Worm (Caenorhabditis elegans): ENCODE data around the gene F10E7.11.

DNA sequence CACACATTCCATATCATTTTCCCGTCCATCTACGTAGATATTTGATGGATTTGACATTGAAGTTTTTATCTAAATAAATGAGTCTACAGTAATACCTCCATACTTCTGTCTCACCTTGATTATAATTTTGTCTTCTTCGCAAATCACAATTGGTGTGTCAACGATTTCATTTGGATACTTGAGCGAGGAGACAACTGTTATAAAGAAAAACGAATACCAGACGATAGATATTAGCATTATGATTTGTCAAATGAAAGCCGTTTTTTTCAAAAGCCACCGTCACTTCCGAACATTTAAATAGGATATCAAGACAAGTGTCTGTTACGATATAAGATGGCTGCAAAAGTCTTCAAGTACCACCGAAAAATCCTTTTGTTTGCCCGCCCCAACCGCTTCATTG is 7.1 kb downstream of the F10E7.11 start, which contains the start of gene cutl-5:
- TF ChIP-seq flt-1 (GFP tag; IDR thresholded peaks at IDR 0.05) (no peak), ceh-13 (GFP tag; optimal IDR thresholded peaks at IDR 0.05) (no peak), ama-1 (optimal IDR thresholded peaks at IDR 0.05) (no peak), hmg-4 (GFP tag; optimal IDR thresholded peaks at IDR 0.05) (no peak), hnd-1 (tag; optimal IDR thresholded peaks at IDR 0.05) (no peak), aly-1 (tag; optimal IDR thresholded peaks at IDR 0.05) (no peak), scrt-1 (GFP tag; IDR thresholded peaks at IDR 0.05) (no peak)

All from whole organism, early embryonic.